Worm (Caenorhabditis elegans): ENCODE measurements around the gene tbc-13.

DNA sequence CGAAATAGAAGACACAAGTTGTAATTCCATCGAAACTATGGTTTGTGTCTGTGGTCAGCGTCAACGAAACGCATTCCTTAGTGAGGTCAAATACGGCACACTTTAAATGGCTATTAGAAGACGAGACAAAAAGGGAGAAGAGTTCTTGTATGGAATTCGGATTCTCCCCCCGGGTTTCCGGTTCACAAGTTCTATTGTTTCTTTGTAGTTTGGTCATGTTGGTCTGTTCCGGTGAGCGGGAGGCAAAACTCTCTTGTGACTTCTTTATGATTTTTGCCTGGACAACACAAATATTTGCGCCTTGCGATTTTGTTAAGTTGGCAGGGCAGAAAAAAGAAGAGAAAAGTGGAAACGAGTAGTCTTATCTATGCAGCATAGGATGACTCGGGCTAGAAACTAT is 33.0 kb downstream of the tbc-13 start:
- TF ChIP-seq snpc-4 (tag; optimal IDR thresholded peaks at IDR 0.05), result no peak
- no peak for TF ChIP-seq daf-12 (tag; optimal IDR thresholded peaks at IDR 0.05)
- no peak for TF ChIP-seq zag-1 (tag; optimal IDR thresholded peaks at IDR 0.05)
- no peak for TF ChIP-seq nhr-11 (tag; optimal IDR thresholded peaks at IDR 0.05)
- no peak for TF ChIP-seq unc-39 (tag; optimal IDR thresholded peaks at IDR 0.05)
- TF ChIP-seq lsy-12 (tag; optimal IDR thresholded peaks at IDR 0.05), result peak; percentile 70
- TF ChIP-seq nhr-25 (tag; optimal IDR thresholded peaks at IDR 0.05), result no peak
- no peak for TF ChIP-seq ZK546.5 (tag; optimal IDR thresholded peaks at IDR 0.05)
